Fruit fly (Drosophila melanogaster): ENCODE measurements around the gene cyst.

The cyst gene

DNA sequence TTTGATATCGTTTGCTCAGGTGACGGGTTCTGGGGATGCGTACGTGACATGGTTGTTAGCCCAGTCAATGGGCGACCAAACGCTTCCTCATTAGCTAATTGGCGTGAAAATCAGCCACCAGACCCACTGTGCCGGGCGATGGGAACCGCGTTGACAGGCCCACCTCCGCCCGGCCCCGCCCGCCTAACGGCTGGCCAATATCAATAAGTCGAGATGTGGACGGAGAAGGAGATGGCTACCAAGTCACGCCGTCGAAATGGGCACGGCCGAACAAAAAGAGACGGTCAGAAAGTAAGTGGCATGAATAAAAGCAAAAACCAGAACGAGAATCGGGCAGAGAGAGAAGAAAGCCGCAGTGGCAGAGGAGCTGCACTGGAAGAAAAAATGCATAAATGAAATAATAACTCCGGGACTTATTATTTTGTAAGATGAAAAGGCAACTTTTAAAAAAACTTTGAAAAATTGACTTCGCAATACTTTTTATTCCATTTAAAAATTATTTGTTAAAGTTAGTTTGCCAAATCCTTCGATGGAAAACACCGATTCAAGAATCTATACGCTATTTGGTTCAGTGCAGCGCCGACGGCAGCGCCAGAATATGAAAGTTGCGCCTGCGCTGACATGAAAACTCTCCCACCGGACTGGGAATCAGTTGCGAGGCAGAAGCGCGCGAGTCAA lies 29.4 kb upstream of the cyst start, which contains the start of gene CG13082 (continued):
- no peak for TF ChIP-seq run (tag; optimal IDR thresholded peaks at IDR 0.05)
- no peak for TF ChIP-seq Scr (GFP tag; IDR thresholded peaks at IDR 0.05; ENCODE audit: partially characterized antibody)
- TF ChIP-seq CG16863 (GFP tag; optimal IDR thresholded peaks at IDR 0.05), result peak; percentile 54
- no peak for TF ChIP-seq CG6854 (GFP tag; optimal IDR thresholded peaks at IDR 0.05)
- peak; percentile 52 for TF ChIP-seq tin (GFP tag; optimal IDR thresholded peaks at IDR 0.05)
- no peak for TF ChIP-seq al (GFP tag; IDR thresholded peaks at IDR 0.05)
- TF ChIP-seq org-1 (GFP tag; optimal IDR thresholded peaks at IDR 0.05), result no peak
- no peak for TF ChIP-seq grn (GFP tag; optimal IDR thresholded peaks at IDR 0.05)
- peak; percentile 1 for TF ChIP-seq Sry-β (GFP tag; optimal IDR thresholded peaks at IDR 0.05)
- no peak for TF ChIP-seq GATAe (GFP tag; conservative IDR thresholded peaks at IDR 0.05)
- TF ChIP-seq stwl (tag; optimal IDR thresholded peaks at IDR 0.05), result no peak
- 0 out of 2 replicates have a peak, but pooled peaks have one; percentile 6 for TF ChIP-seq ranshi (GFP tag; IDR thresholded peaks at IDR 0.05)
- TF ChIP-seq seq (GFP tag; IDR thresholded peaks at IDR 0.05), result no peak
- TF ChIP-seq trem (tag; optimal IDR thresholded peaks at IDR 0.05), result peak; percentile 56
- TF ChIP-seq shn (GFP tag; optimal IDR thresholded peaks at IDR 0.05), result no peak
- TF ChIP-seq sim (GFP tag; IDR thresholded peaks at IDR 0.05), result peak; percentile 4; the same call in 1 of the 2 replicates
- no peak for TF ChIP-seq Dref (GFP tag; IDR thresholded peaks at IDR 0.05)
- peak; percentile 62 for TF ChIP-seq D19A (tag; optimal IDR thresholded peaks at IDR 0.05)
- no peak for TF ChIP-seq CG4617 (GFP tag; optimal IDR thresholded peaks at IDR 0.05; ENCODE audit: borderline replicate concordance)
- TF ChIP-seq Atf6 (GFP tag; IDR thresholded peaks at IDR 0.05), result no peak
- TF ChIP-seq CG5180 (GFP tag; optimal IDR thresholded peaks at IDR 0.05), result no peak
- TF ChIP-seq pho (GFP tag; optimal IDR thresholded peaks at IDR 0.05), result peak; percentile 28
- no peak for TF ChIP-seq NC2α (GFP tag; optimal IDR thresholded peaks at IDR 0.05)
- peak; percentile 50 for TF ChIP-seq oc (tag; optimal IDR thresholded peaks at IDR 0.05)
- TF ChIP-seq Atf-2 (GFP tag; optimal IDR thresholded peaks at IDR 0.05), result peak; percentile 41
- peak; percentile 53 for TF ChIP-seq az2 (GFP tag; optimal IDR thresholded peaks at IDR 0.05)
- TF ChIP-seq z (GFP tag; IDR thresholded peaks at IDR 0.05), result no peak
- TF ChIP-seq CG10431 (GFP tag; optimal IDR thresholded peaks at IDR 0.05), result peak; percentile 70
- no peak for TF ChIP-seq CG17186 (GFP tag; optimal IDR thresholded peaks at IDR 0.05)
- TF ChIP-seq tio (GFP tag; optimal IDR thresholded peaks at IDR 0.05), result peak; percentile 19
- TF ChIP-seq CG34376 (GFP tag; optimal IDR thresholded peaks at IDR 0.05), result no peak
- no peak; the same call in 1 of the 2 replicates for TF ChIP-seq CG10366 (GFP tag; IDR thresholded peaks at IDR 0.05)
- TF ChIP-seq Fer1 (GFP tag; optimal IDR thresholded peaks at IDR 0.05), result no peak

- TF ChIP-seq Med (GFP tag) (peak; percentile 43), CG15601 (tag; optimal IDR thresholded peaks at IDR 0.05) (no peak), CG34376 (GFP tag; optimal IDR thresholded peaks at IDR 0.05) (peak; percentile 35), sd (tag; optimal IDR thresholded peaks at IDR 0.05) (peak; percentile 69), sug (tag; optimal IDR thresholded peaks at IDR 0.05) (peak; percentile 58), cwo (GFP tag; optimal IDR thresholded peaks at IDR 0.05) (peak; percentile 75), sc (optimal IDR thresholded peaks at IDR 0.05) (no peak), sc (GFP tag; optimal IDR thresholded peaks at IDR 0.05) (no peak), Fer2 (tag; optimal IDR thresholded peaks at IDR 0.05) (no peak), Pdp1 (GFP tag; optimal IDR thresholded peaks at IDR 0.05) (peak in 1 of 2 experiments; percentile 8), klu (GFP tag; IDR thresholded peaks at IDR 0.05) (no peak), Hey (tag; optimal IDR thresholded peaks at IDR 0.05) (peak; percentile 68), nerfin-1 (tag; optimal IDR thresholded peaks at IDR 0.05) (peak; percentile 76), CG7357 (GFP tag; IDR thresholded peaks at IDR 0.05) (no peak), CG12236 (GFP tag; optimal IDR thresholded peaks at IDR 0.05) (no peak), lab (GFP tag; optimal IDR thresholded peaks at IDR 0.05) (no peak), grn (GFP tag; optimal IDR thresholded peaks at IDR 0.05) (peak; percentile 21), Tbp (GFP tag; optimal IDR thresholded peaks at IDR 0.05) (no peak), sens (GFP tag) (peak; percentile 56), CG9215 (GFP tag; IDR thresholded peaks at IDR 0.05) (no peak)
Observed at dm6 chr2L:19535234-19535633, 26.7 kb upstream of the cyst start, which contains the start of gene CG31697. TSS of gene CG31697 (plus strand) at chr2L:19535448.
